Worm (Caenorhabditis elegans): ENCODE measurements around the gene pho-14.

DNA sequence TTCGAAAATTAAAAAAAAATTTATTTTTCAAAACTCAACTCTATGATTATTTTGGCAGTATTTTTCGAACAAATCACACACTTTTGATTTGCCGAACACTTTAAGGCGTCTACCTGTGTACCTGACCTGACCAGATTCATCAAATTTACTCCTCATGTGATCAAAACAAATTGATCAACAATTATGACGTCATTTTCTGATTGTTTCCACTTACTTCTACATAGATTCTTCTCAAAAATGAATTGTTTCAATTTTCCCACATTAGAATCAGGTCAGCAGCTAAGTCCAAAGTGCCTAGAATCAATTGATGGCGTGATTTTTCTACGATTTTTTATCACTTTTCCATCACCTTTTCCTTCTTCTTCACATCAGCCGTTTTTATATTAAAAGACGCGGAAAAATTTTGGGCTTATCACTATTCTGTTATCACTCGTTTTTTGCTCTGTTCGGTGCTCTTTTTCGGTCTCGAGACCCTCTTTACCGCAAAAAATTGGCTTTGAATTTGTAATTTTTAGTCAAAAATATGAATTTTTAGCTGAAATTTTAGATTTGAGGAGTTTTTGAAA, 42.6 kb upstream of the pho-14 start:
- TF ChIP-seq ama-1 (optimal IDR thresholded peaks at IDR 0.05) (no peak), hlh-15 (tag; optimal IDR thresholded peaks at IDR 0.05) (no peak), fkh-10 (GFP tag; optimal IDR thresholded peaks at IDR 0.05) (no peak), ceh-34 (tag; optimal IDR thresholded peaks at IDR 0.05) (no peak), Y22D7AL.16 (tag; optimal IDR thresholded peaks at IDR 0.05) (no peak), ets-4 (tag; optimal IDR thresholded peaks at IDR 0.05) (no peak), dmd-4 (tag; optimal IDR thresholded peaks at IDR 0.05; ENCODE audit: borderline replicate concordance) (no peak), nfya-1 (tag; optimal IDR thresholded peaks at IDR 0.05) (no peak), tbx-2 (tag; optimal IDR thresholded peaks at IDR 0.05) (no peak), C38D4.7 (GFP tag; optimal IDR thresholded peaks at IDR 0.05) (no peak)
